In the genomic region with DNA sequence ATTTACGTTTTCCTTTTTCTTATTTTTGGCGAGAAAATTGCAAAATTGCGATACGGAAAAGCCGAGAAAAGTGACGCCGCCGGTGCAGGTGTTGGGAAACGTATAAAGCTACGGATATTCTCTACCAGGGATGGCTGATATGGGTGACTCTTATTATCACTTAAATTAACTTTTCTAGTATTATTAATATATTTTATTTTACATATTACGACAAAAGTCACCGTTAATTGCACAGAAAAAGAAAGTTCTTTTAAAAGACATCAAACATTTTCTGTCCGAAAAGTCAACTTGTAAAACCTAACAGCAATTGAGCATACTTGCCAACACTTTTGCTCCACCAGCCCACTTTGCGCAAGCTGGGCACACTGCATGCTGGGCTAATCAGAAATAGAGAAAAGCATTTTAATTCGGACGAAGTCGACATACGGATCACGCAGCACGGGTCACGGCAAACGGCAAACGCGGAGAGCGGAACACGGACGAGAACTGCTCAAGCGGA, we compare ENCODE assay signal across 5 fruit fly cellular contexts.
TF ChIP-seq lines count a peak whose summit lies in the region.

A gene (plus strand): TSS at position 51 of the 499 bp plus-strand sequence.
A gene (minus strand): TSS at position 107 of the 499 bp plus-strand sequence.

TF ChIP-seq in whole organism, adult, 20 proteins besides CTCF, POLR2A, EP300 and RAD21 (continued from another document):
- TF ChIP-seq tj (GFP tag; optimal IDR thresholded peaks at IDR 0.05; lab: Kevin White, UChicago) (peak; percentile 93), Mnt (GFP tag; optimal IDR thresholded peaks at IDR 0.05; lab: Kevin White, UChicago) (peak; percentile 89), toe (GFP tag; optimal IDR thresholded peaks at IDR 0.05; lab: Kevin White, UChicago) (peak; percentile 96)

TF ChIP-seq in whole organism, embryonic, 481 proteins besides CTCF, POLR2A, EP300 and RAD21 (continued from another document and continues in another):
- TF ChIP-seq CG9797 (GFP tag; optimal IDR thresholded peaks at IDR 0.05; lab: Kevin White, UChicago) (peak; percentile 94), CG30403 (GFP tag; optimal IDR thresholded peaks at IDR 0.05; lab: Kevin White, UChicago) (peak; percentile 96), CG7928 (GFP tag; optimal IDR thresholded peaks at IDR 0.05; lab: Kevin White, UChicago) (peak; percentile 92), CG8359 (GFP tag; optimal IDR thresholded peaks at IDR 0.05; lab: Kevin White, UChicago; ENCODE audit: borderline replicate concordance) (peak; percentile 61), amos (GFP tag; IDR thresholded peaks at IDR 0.05; lab: Robert Waterston, UW; ENCODE audit: partially characterized antibody) (peak; percentile 39; the same call in 1 of the 2 replicates), CG8765 (GFP tag; IDR thresholded peaks at IDR 0.05; lab: Robert Waterston, UW) (peak; percentile 79), CG14965 (GFP tag; optimal IDR thresholded peaks at IDR 0.05; lab: Kevin White, UChicago; ENCODE audit: borderline replicate concordance) (peak; percentile 3), Kr (GFP tag; optimal IDR thresholded peaks at IDR 0.05; lab: Kevin White, UChicago) (no peak), CG7556 (GFP tag; optimal IDR thresholded peaks at IDR 0.05; lab: Kevin White, UChicago) (peak; percentile 89), sr (GFP tag; IDR thresholded peaks at IDR 0.05; lab: Robert Waterston, UW) (peak; percentile 24; the same call in 1 of the 3 replicates), CG31224 (GFP tag; IDR thresholded peaks at IDR 0.05; lab: Robert Waterston, UW) (peak; percentile 86), CG10543 (GFP tag; optimal IDR thresholded peaks at IDR 0.05; lab: Kevin White, UChicago) (peak; percentile 97), CG34422 (GFP tag; IDR thresholded peaks at IDR 0.05; lab: Robert Waterston, UW) (peak; percentile 94), Trl (optimal IDR thresholded peaks at IDR 0.05; lab: Kevin White, UChicago) (no peak), Trl (GFP tag; optimal IDR thresholded peaks at IDR 0.05; lab: Kevin White, UChicago) (peak; percentile 82), Dp (GFP tag; optimal IDR thresholded peaks at IDR 0.05; lab: Kevin White, UChicago) (peak; percentile 38), CG13296 (GFP tag; optimal IDR thresholded peaks at IDR 0.05; lab: Kevin White, UChicago) (peak; percentile 93), sens (GFP tag; lab: Kevin White, UChicago) (peak; percentile 96), Mrtf (GFP tag; IDR thresholded peaks at IDR 0.05; lab: Robert Waterston, UW) (peak; percentile 79), Optix (GFP tag; IDR thresholded peaks at IDR 0.05; lab: Robert Waterston, UW) (peak; percentile 81), D19A (tag; optimal IDR thresholded peaks at IDR 0.05; lab: Kevin White, UChicago) (no peak), zfh1 (GFP tag; IDR thresholded peaks at IDR 0.05; lab: Robert Waterston, UW) (peak; percentile 89), tna (GFP tag; IDR thresholded peaks at IDR 0.05; lab: Robert Waterston, UW; ENCODE audit: partially characterized antibody) (no peak), CG4854 (GFP tag; optimal IDR thresholded peaks at IDR 0.05; lab: Kevin White, UChicago) (peak; percentile 63), CG11093 (GFP tag; IDR thresholded peaks at IDR 0.05; lab: Robert Waterston, UW) (peak; percentile 84), Ssrp (tag; optimal IDR thresholded peaks at IDR 0.05; lab: Kevin White, UChicago) (peak; percentile 90), chinmo (GFP tag; IDR thresholded peaks at IDR 0.05; lab: Robert Waterston, UW; ENCODE audit: partially characterized antibody) (no peak), CG34224 (GFP tag; IDR thresholded peaks at IDR 0.05; lab: Robert Waterston, UW; ENCODE audit: partially characterized antibody) (no peak), Awh (GFP tag; IDR thresholded peaks at IDR 0.05; lab: Robert Waterston, UW) (peak; percentile 53; the same call in 1 of the 2 replicates)

TF ChIP-seq in whole organism, prepupa, 60 proteins besides CTCF, POLR2A, EP300 and RAD21 (continued from another document and continues in another):
- TF ChIP-seq CG11902 (GFP tag; optimal IDR thresholded peaks at IDR 0.05; lab: Kevin White, UChicago) (peak; percentile 79), CG7368 (GFP tag; optimal IDR thresholded peaks at IDR 0.05; lab: Kevin White, UChicago) (peak; percentile 72), fd59A (GFP tag; optimal IDR thresholded peaks at IDR 0.05; lab: Kevin White, UChicago) (peak; percentile 35), ss (GFP tag; optimal IDR thresholded peaks at IDR 0.05; lab: Kevin White, UChicago) (peak in 1 of 2 experiments; percentile 85), Smox (GFP tag; optimal IDR thresholded peaks at IDR 0.05; lab: Kevin White, UChicago) (no peak), salr (GFP tag; optimal IDR thresholded peaks at IDR 0.05; lab: Kevin White, UChicago) (peak; percentile 67 to 82), CG6792 (GFP tag; optimal IDR thresholded peaks at IDR 0.05; lab: Kevin White, UChicago) (peak; percentile 83), CG4318 (GFP tag; optimal IDR thresholded peaks at IDR 0.05; lab: Kevin White, UChicago) (no peak), CG9139 (GFP tag; optimal IDR thresholded peaks at IDR 0.05; lab: Kevin White, UChicago) (peak; percentile 71), Eip93F (GFP tag; optimal IDR thresholded peaks at IDR 0.05; lab: Kevin White, UChicago) (peak; percentile 84), CG16779 (tag; optimal IDR thresholded peaks at IDR 0.05; lab: Kevin White, UChicago) (peak; percentile 77), CG11294 (GFP tag; IDR thresholded peaks at IDR 0.05; lab: Robert Waterston, UW) (peak; percentile 84; the same call in 1 of the 2 replicates), Gug (GFP tag; IDR thresholded peaks at IDR 0.05; lab: Robert Waterston, UW) (peak; percentile 85), OdsH (GFP tag; optimal IDR thresholded peaks at IDR 0.05; lab: Kevin White, UChicago) (peak; percentile 93), Ets96B (tag; optimal IDR thresholded peaks at IDR 0.05; lab: Kevin White, UChicago) (peak; percentile 82), topi (GFP tag; optimal IDR thresholded peaks at IDR 0.05; lab: Kevin White, UChicago) (peak; percentile 78), fd85E (GFP tag; optimal IDR thresholded peaks at IDR 0.05; lab: Kevin White, UChicago) (peak; percentile 74), Sox102F (GFP tag; optimal IDR thresholded peaks at IDR 0.05; lab: Kevin White, UChicago) (peak; percentile 81), CG1621 (tag; optimal IDR thresholded peaks at IDR 0.05; lab: Kevin White, UChicago) (peak; percentile 85), Lpt (GFP tag; optimal IDR thresholded peaks at IDR 0.05; lab: Kevin White, UChicago) (peak; percentile 79), vri (GFP tag; optimal IDR thresholded peaks at IDR 0.05; lab: Kevin White, UChicago) (peak; percentile 85), CG8119 (GFP tag; IDR thresholded peaks at IDR 0.05; lab: Robert Waterston, UW) (peak; percentile 83; the same call in 2 of the 3 replicates), Hr39 (GFP tag; optimal IDR thresholded peaks at IDR 0.05; lab: Kevin White, UChicago) (peak; percentile 84), CG6808 (GFP tag; optimal IDR thresholded peaks at IDR 0.05; lab: Kevin White, UChicago) (no peak), Hr38 (GFP tag; optimal IDR thresholded peaks at IDR 0.05; lab: Kevin White, UChicago) (no peak), Eip75B (GFP tag; optimal IDR thresholded peaks at IDR 0.05; lab: Kevin White, UChicago) (peak; percentile 82), net (GFP tag; optimal IDR thresholded peaks at IDR 0.05; lab: Kevin White, UChicago) (peak; percentile 85), CG6854 (GFP tag; optimal IDR thresholded peaks at IDR 0.05; lab: Kevin White, UChicago) (peak; percentile 58), eg (GFP tag; IDR thresholded peaks at IDR 0.05; lab: Robert Waterston, UW) (peak; percentile 92), CG10631 (GFP tag; optimal IDR thresholded peaks at IDR 0.05; lab: Kevin White, UChicago) (peak; percentile 94), pdm3 (GFP tag; optimal IDR thresholded peaks at IDR 0.05; lab: Kevin White, UChicago) (no peak)

TF ChIP-seq in whole organism, pupa, 21 proteins besides CTCF, POLR2A, EP300 and RAD21 (continued from another document):
- TF ChIP-seq D1 (tag; optimal IDR thresholded peaks at IDR 0.05; lab: Kevin White, UChicago) (no peak), Pif1A (GFP tag; optimal IDR thresholded peaks at IDR 0.05; lab: Kevin White, UChicago) (no peak)

TF ChIP-seq in whole organism, wandering third instar larva, 38 proteins besides CTCF, POLR2A, EP300 and RAD21 (continued from another document):
- TF ChIP-seq dsf (GFP tag; optimal IDR thresholded peaks at IDR 0.05; lab: Kevin White, UChicago; ENCODE audit: borderline replicate concordance) (peak; percentile 75), sv (GFP tag; optimal IDR thresholded peaks at IDR 0.05; lab: Kevin White, UChicago) (peak; percentile 85), CG32264 (GFP tag; optimal IDR thresholded peaks at IDR 0.05; lab: Kevin White, UChicago) (peak; percentile 67), OdsH (GFP tag; optimal IDR thresholded peaks at IDR 0.05; lab: Kevin White, UChicago) (peak; percentile 88), foxo (GFP tag; optimal IDR thresholded peaks at IDR 0.05; lab: Kevin White, UChicago) (peak in 1 of 2 experiments; percentile 95), usp (GFP tag; optimal IDR thresholded peaks at IDR 0.05; lab: Kevin White, UChicago) (no peak), Hr83 (GFP tag; optimal IDR thresholded peaks at IDR 0.05; lab: Kevin White, UChicago; ENCODE audit: poor library complexity, severe bottlenecking) (no peak), psq (GFP tag; optimal IDR thresholded peaks at IDR 0.05; lab: Kevin White, UChicago) (peak; percentile 91), Hnf4 (GFP tag; optimal IDR thresholded peaks at IDR 0.05; lab: Kevin White, UChicago) (peak; percentile 87), sage (GFP tag; optimal IDR thresholded peaks at IDR 0.05; lab: Kevin White, UChicago) (peak; percentile 80), Vsx2 (GFP tag; optimal IDR thresholded peaks at IDR 0.05; lab: Kevin White, UChicago; ENCODE audit: partially characterized antibody) (peak; percentile 90), fru (GFP tag; optimal IDR thresholded peaks at IDR 0.05; lab: Kevin White, UChicago) (peak; percentile 90), CrebA (GFP tag; optimal IDR thresholded peaks at IDR 0.05; lab: Kevin White, UChicago; ENCODE audit: borderline replicate concordance) (no peak), h (GFP tag; optimal IDR thresholded peaks at IDR 0.05; lab: Kevin White, UChicago) (peak; percentile 91), Myc (optimal IDR thresholded peaks at IDR 0.05; lab: Kevin White, UChicago) (peak; percentile 39), lola (GFP tag; optimal IDR thresholded peaks at IDR 0.05; lab: Kevin White, UChicago) (no peak), N (GFP tag; optimal IDR thresholded peaks at IDR 0.05; lab: Kevin White, UChicago) (no peak)
TF ChIP-seq in whole organism, wandering third instar larva: peak in this region for 24.
